Fruit fly (Drosophila melanogaster) whole organism, embryonic: ENCODE data around the gene Tom40.

ENCODE experiments used
- Abd-B ChIP-seq: fragments of 200-800 bp; sonication (Bioruptor generic); optimal IDR thresholded peaks from 2 replicates; lab custom pipeline; 2018; ENCODE audit warnings: missing biosample characterization, mild to moderate bottlenecking, missing genetic modification characterization, moderate library complexity
- Adf1 ChIP-seq: fragments of 200-800 bp; sonication (Bioruptor generic); IDR thresholded peaks from 2 replicates; pipeline ENCODE4 v1.3.6; 2022; ENCODE audit warnings: missing biosample characterization, missing genetic modification characterization
- Bteb2 ChIP-seq: fragments of 200-800 bp; sonication (Bioruptor generic); optimal IDR thresholded peaks from 2 replicates; lab custom pipeline; 2016; ENCODE audit warnings: missing biosample characterization, missing genetic modification characterization
- CG12299 ChIP-seq: fragments of 200-800 bp; sonication (Bioruptor generic); optimal IDR thresholded peaks from 2 replicates; lab custom pipeline; 2018; ENCODE audit warnings: missing biosample characterization, mild to moderate bottlenecking, missing genetic modification characterization
- CG12769 ChIP-seq: fragments of 200-800 bp; sonication (Bioruptor generic); optimal IDR thresholded peaks from 2 replicates; lab custom pipeline; 2019; ENCODE audit warnings: missing biosample characterization, mild to moderate bottlenecking, missing genetic modification characterization, moderate library complexity
- CG13624 ChIP-seq: fragments of 200-800 bp; sonication (Bioruptor generic); optimal IDR thresholded peaks from 2 replicates; lab custom pipeline; 2016; ENCODE audit warnings: missing biosample characterization, missing genetic modification characterization
- CG13894 ChIP-seq: fragments of 200-800 bp; sonication (Bioruptor generic); optimal IDR thresholded peaks from 3 replicates; lab custom pipeline; 2018; ENCODE audit warnings: missing biosample characterization, mild to moderate bottlenecking, missing genetic modification characterization, moderate library complexity
- CG16813 ChIP-seq: fragments of 200-800 bp; sonication (Bioruptor generic); IDR thresholded peaks from 3 replicates; pipeline ENCODE4 v1.3.6; 2022; ENCODE audit warnings: missing biosample characterization, missing genetic modification characterization; ENCODE audit not compliant: partially characterized antibody
- CG18476 ChIP-seq: fragments of 200-800 bp; sonication (Bioruptor generic); optimal IDR thresholded peaks from 2 replicates; lab custom pipeline; 2016; ENCODE audit warnings: missing biosample characterization, mild to moderate bottlenecking, missing genetic modification characterization
- CG18619 ChIP-seq: fragments of 200-800 bp; sonication (Bioruptor generic); optimal IDR thresholded peaks from 3 replicates; lab custom pipeline; 2017; ENCODE audit warnings: missing biosample characterization, mild to moderate bottlenecking, missing genetic modification characterization
- CG2712 ChIP-seq: fragments of 200-800 bp; optimal IDR thresholded peaks from 3 replicates; lab custom pipeline; 2019; ENCODE audit warnings: missing biosample characterization, mild to moderate bottlenecking, missing genetic modification characterization, moderate library complexity
- CG2875 ChIP-seq: fragments of 200-800 bp; sonication (Bioruptor generic); optimal IDR thresholded peaks from 2 replicates; lab custom pipeline; 2017; ENCODE audit warnings: missing biosample characterization, mild to moderate bottlenecking, missing genetic modification characterization, missing genetic modification reagents
- CG30431 ChIP-seq: fragments of 200-800 bp; sonication (Bioruptor generic); optimal IDR thresholded peaks from 2 replicates; lab custom pipeline; 2017; ENCODE audit warnings: missing biosample characterization, missing genetic modification characterization
- CG31388 ChIP-seq: fragments of 200-800 bp; sonication (Bioruptor generic); optimal IDR thresholded peaks from 2 replicates; lab custom pipeline; 2016; ENCODE audit warnings: missing biosample characterization, missing genetic modification characterization
- CG3281 ChIP-seq: fragments of 200-800 bp; sonication (Bioruptor generic); optimal IDR thresholded peaks from 3 replicates; lab custom pipeline; 2017; ENCODE audit warnings: missing biosample characterization, mild to moderate bottlenecking, missing genetic modification characterization
- CG3407 ChIP-seq: fragments of 200-800 bp; sonication (Bioruptor generic); optimal IDR thresholded peaks from 2 replicates; lab custom pipeline; 2018; ENCODE audit warnings: missing biosample characterization, mild to moderate bottlenecking, missing genetic modification characterization
- CG8359 ChIP-seq: fragments of 200-800 bp; sonication (Bioruptor generic); optimal IDR thresholded peaks from 2 replicates; lab custom pipeline; 2017; ENCODE audit warnings: missing biosample characterization, mild to moderate bottlenecking, missing genetic modification characterization, borderline replicate concordance
- CG8924 ChIP-seq: fragments of 200-800 bp; optimal IDR thresholded peaks from 3 replicates; lab custom pipeline; 2019; ENCODE audit warnings: missing biosample characterization, mild to moderate bottlenecking, missing genetic modification characterization, moderate library complexity
- CG9797 ChIP-seq: fragments of 200-800 bp; sonication (Bioruptor generic); optimal IDR thresholded peaks from 3 replicates; lab custom pipeline; 2018; ENCODE audit warnings: missing biosample characterization, mild to moderate bottlenecking, missing genetic modification characterization
- CHES-1-like ChIP-seq: fragments of 200-800 bp; sonication (Bioruptor generic); optimal IDR thresholded peaks from 2 replicates; lab custom pipeline; 2016; ENCODE audit warnings: missing biosample characterization, missing genetic modification characterization
- D ChIP-seq, 2 experiments: fragments of 200-800 bp in 1 of 2; fragments of >200 bp in 1 of 2; sonication (Bioruptor generic) in 1 of 2; optimal IDR thresholded peaks; 2 replicates in 1 of 2; 3 replicates in 1 of 2; lab custom pipeline; 2017; ENCODE audit warnings: mild to moderate bottlenecking in 1 of 2, missing biosample characterization in 1 of 2, missing genetic modification characterization in 1 of 2, missing genetic modification reagents in 1 of 2
- Eip74EF ChIP-seq, 2 experiments: fragments of 200-800 bp in 1 of 2; fragments of >200 bp in 1 of 2; sonication (Bioruptor generic) in 1 of 2; optimal IDR thresholded peaks; 2 replicates each; lab custom pipeline; 2017 to 2019; ENCODE audit warnings: missing biosample characterization in 2 of 2, missing genetic modification characterization in 2 of 2, mild to moderate bottlenecking in 1 of 2, moderate library complexity in 1 of 2
- Ets97D ChIP-seq: fragments of 200-800 bp; sonication (Bioruptor generic); optimal IDR thresholded peaks from 3 replicates; lab custom pipeline; 2016; ENCODE audit warnings: missing biosample characterization, missing genetic modification characterization
- Hand ChIP-seq: fragments of 200-800 bp; sonication (Bioruptor generic); optimal IDR thresholded peaks from 2 replicates; lab custom pipeline; 2017; ENCODE audit warnings: mild to moderate bottlenecking, missing biosample characterization, missing genetic modification reagents, missing genetic modification characterization
- Lpt ChIP-seq: fragments of >200 bp; optimal IDR thresholded peaks from 2 replicates; lab custom pipeline; 2018; ENCODE audit warnings: missing biosample characterization, missing genetic modification characterization
- Max ChIP-seq: fragments of 200-800 bp; sonication (Bioruptor generic); optimal IDR thresholded peaks from 2 replicates; lab custom pipeline; 2016; ENCODE audit warnings: missing biosample characterization, mild to moderate bottlenecking, missing genetic modification characterization
- NFAT ChIP-seq: fragments of 200-800 bp; sonication (Bioruptor generic); IDR thresholded peaks from 2 replicates; pipeline ENCODE4 v1.3.6; 2022; ENCODE audit warnings: missing biosample characterization, missing genetic modification characterization
- Sox102F ChIP-seq: fragments of 200-800 bp; sonication (Bioruptor generic); optimal IDR thresholded peaks from 2 replicates; lab custom pipeline; 2018; ENCODE audit warnings: missing biosample characterization, mild to moderate bottlenecking, missing genetic modification characterization, moderate library complexity
- Sry-δ ChIP-seq: fragments of 200-800 bp; sonication (Bioruptor generic); optimal IDR thresholded peaks from 2 replicates; lab custom pipeline; 2016; ENCODE audit warnings: missing biosample characterization, missing genetic modification characterization
- Vsx1 ChIP-seq: fragments of 200-800 bp; sonication (Bioruptor generic); optimal IDR thresholded peaks from 2 replicates; lab custom pipeline; 2017; ENCODE audit warnings: missing biosample characterization, mild to moderate bottlenecking, missing genetic modification characterization, missing genetic modification reagents
- ac ChIP-seq: fragments of 200-800 bp; sonication (Bioruptor generic); optimal IDR thresholded peaks from 3 replicates; lab custom pipeline; 2017; ENCODE audit warnings: missing biosample characterization, mild to moderate bottlenecking, missing genetic modification characterization
- aop ChIP-seq: fragments of 200-800 bp; sonication (Bioruptor generic); IDR thresholded peaks from 2 replicates; pipeline ENCODE4 v1.3.6; 2022; ENCODE audit warnings: missing biosample characterization, missing genetic modification characterization
- ara ChIP-seq: fragments of 200-800 bp; sonication (Bioruptor generic); IDR thresholded peaks from 2 replicates; pipeline ENCODE4 v1.3.6; 2022; ENCODE audit warnings: missing biosample characterization, missing genetic modification characterization
- gcm ChIP-seq: fragments of 200-800 bp; sonication (Bioruptor generic); optimal IDR thresholded peaks from 2 replicates; lab custom pipeline; 2019; ENCODE audit warnings: missing biosample characterization, mild to moderate bottlenecking, missing genetic modification characterization, moderate library complexity
- gem ChIP-seq: fragments of 200-800 bp; sonication (Bioruptor generic); optimal IDR thresholded peaks from 2 replicates; lab custom pipeline; 2019; ENCODE audit warnings: missing biosample characterization, mild to moderate bottlenecking, missing genetic modification characterization, moderate library complexity
- gsb ChIP-seq: fragments of 200-800 bp; sonication (Bioruptor generic); IDR thresholded peaks from 2 replicates; pipeline ENCODE4 v1.3.6; 2022; ENCODE audit warnings: missing biosample characterization, missing genetic modification characterization
- jing ChIP-seq: fragments of 200-800 bp; sonication (Bioruptor generic); optimal IDR thresholded peaks from 2 replicates; lab custom pipeline; 2018; ENCODE audit warnings: missing biosample characterization, mild to moderate bottlenecking, missing genetic modification characterization
- luna ChIP-seq: fragments of 200-800 bp; sonication (Bioruptor generic); optimal IDR thresholded peaks from 2 replicates; lab custom pipeline; 2016; ENCODE audit warnings: missing biosample characterization, missing genetic modification characterization
- pho ChIP-seq: fragments of 200-800 bp; sonication (Bioruptor generic); optimal IDR thresholded peaks from 2 replicates; lab custom pipeline; 2016; ENCODE audit warnings: missing biosample characterization, missing genetic modification characterization
- pum ChIP-seq: fragments of 200-800 bp; sonication (Bioruptor generic); optimal IDR thresholded peaks from 2 replicates; lab custom pipeline; 2016; ENCODE audit warnings: missing biosample characterization, missing genetic modification characterization
- repo ChIP-seq: fragments of 200-800 bp; sonication (Bioruptor generic); optimal IDR thresholded peaks from 2 replicates; lab custom pipeline; 2016; ENCODE audit warnings: missing biosample characterization, missing genetic modification characterization
- row ChIP-seq: fragments of 200-800 bp; sonication (Bioruptor generic); IDR thresholded peaks from 3 replicates; pipeline ENCODE4 v1.3.6; 2022; ENCODE audit warnings: missing biosample characterization, missing genetic modification characterization
- sna ChIP-seq: fragments of 200-800 bp; sonication (Bioruptor generic); IDR thresholded peaks from 2 replicates; pipeline ENCODE4 v1.3.6; 2022; ENCODE audit warnings: missing biosample characterization, missing genetic modification characterization; ENCODE audit not compliant: partially characterized antibody
- vfl ChIP-seq: fragments of 200-800 bp; sonication (Bioruptor generic); optimal IDR thresholded peaks from 2 replicates; lab custom pipeline; 2016; ENCODE audit warnings: missing biosample characterization, missing genetic modification characterization
- z ChIP-seq: fragments of 200-800 bp; sonication (Bioruptor generic); IDR thresholded peaks from 3 replicates; pipeline ENCODE4 v1.3.6; 2022; ENCODE audit warnings: missing biosample characterization, missing genetic modification characterization
- zen2 ChIP-seq: fragments of 200-800 bp; sonication (Bioruptor generic); IDR thresholded peaks from 3 replicates; pipeline ENCODE4 v1.3.6; 2022; ENCODE audit warnings: missing biosample characterization, missing genetic modification characterization; ENCODE audit not compliant: partially characterized antibody

Tom40 gene

DNA sequence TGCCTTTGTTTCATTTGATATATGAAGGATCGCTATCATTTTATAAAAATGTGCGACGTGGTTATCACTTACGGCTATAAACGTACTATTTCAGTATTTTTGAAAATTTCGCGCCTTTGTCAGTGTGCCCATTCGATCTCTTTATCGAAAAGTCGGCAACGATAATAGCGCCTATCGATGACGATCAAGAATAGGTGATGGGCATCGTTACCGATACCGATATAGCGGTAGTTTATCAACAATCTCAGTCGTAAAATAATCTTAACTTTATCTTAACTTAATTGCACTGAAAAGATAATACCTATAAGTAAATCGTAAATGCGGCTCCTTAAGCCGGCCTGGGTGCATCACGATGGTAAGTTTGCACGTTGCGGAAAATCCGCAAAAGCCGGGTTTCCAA lies 14.8 kb upstream of the Tom40 start, which contains the start of gene Hira (continued):
- TF ChIP-seq CG18476 (GFP tag; lab: Kevin White, UChicago) (no peak), Eip74EF (GFP tag; optimal IDR thresholded peaks at IDR 0.05; lab: Kevin White, UChicago) (no peak), Sox102F (GFP tag; lab: Kevin White, UChicago) (no peak), row (GFP tag; lab: Robert Waterston, UW) (peak; percentile 30; the same call in 1 of the 3 replicates), CG9797 (GFP tag; lab: Kevin White, UChicago) (peak; percentile 84)

DNA sequence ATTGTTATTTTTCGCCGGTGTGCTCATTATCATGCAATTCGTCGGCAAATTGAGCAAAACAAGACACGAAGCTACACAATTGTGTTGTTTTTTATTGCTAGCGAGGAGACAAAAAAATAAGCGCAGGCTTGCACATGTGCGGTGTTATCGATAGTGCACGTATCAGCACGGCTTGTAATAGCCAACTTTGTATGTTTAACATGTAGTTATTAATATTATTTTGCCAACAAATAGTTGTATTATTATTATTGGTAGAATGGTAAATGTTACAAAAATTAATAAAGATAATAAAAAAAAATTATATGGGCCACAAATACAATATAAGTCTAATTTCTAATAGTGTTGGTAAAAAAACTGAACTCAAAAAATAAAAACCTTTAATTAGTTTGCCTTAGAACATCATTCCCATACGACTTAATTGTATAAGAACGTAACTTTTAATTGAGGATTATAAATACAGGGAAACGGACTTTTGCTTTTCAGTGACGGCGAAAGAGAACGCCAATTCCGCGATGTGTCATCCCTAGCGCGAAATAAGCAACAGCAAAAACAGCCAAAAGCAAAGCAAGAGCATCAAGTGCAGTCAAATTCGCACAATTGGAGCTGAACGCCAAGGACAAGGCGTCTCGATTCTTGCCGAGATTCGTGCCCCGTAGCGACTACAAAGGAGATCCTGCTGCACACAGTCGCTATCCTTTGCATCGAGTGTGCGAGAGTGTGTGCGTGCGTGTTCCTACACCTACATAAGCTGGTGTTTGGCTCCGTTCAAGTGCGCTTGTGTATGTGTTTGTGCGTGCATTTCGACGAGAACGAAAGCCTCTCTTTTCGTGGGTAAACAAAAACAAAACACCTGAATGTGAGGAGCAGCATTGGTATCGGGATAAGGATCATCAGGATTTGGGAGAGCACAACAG lies 8.2 kb upstream of the Tom40 start, which contains the start of the genes NELF-B and CG12155:
Gene NELF-B (minus strand): TSS at position 111 of the 914 bp plus-strand sequence.
Gene CG12155 (plus strand): TSS at position 505 of the 914 bp plus-strand sequence.
- TF ChIP-seq CG8359 (GFP tag; lab: Kevin White, UChicago) (no peak), NFAT (0 out of 2 replicates have a peak, but pooled peaks have one; percentile 45), gem (tag; lab: Kevin White, UChicago) (no peak), CG16813 (GFP tag; lab: Robert Waterston, UW) (peak; percentile 76), CG12769 (tag; lab: Kevin White, UChicago) (no peak), ara (GFP tag; lab: Robert Waterston, UW) (peak; percentile 21; the same call in 1 of the 2 replicates), Abd-B (peak; percentile 70), Hand (GFP tag; lab: Kevin White, UChicago) (no peak), Ets97D (GFP tag; lab: Kevin White, UChicago) (no peak), CG3281 (GFP tag; lab: Kevin White, UChicago) (peak; percentile 52), Max (GFP tag; lab: Kevin White, UChicago) (peak; percentile 61), CG30431 (GFP tag; lab: Kevin White, UChicago) (no peak), gcm (GFP tag; lab: Kevin White, UChicago) (no peak), CG12299 (tag; lab: Kevin White, UChicago) (no peak), CG2875 (GFP tag; lab: Kevin White, UChicago) (no peak), Lpt (GFP tag; lab: Kevin White, UChicago) (no peak), gsb (no peak), Sry-δ (peak; percentile 82), pum (no peak), CG2712 (peak; percentile 67), D (optimal IDR thresholded peaks at IDR 0.05; lab: Kevin White, UChicago) (no peak), D (GFP tag; optimal IDR thresholded peaks at IDR 0.05; lab: Kevin White, UChicago) (peak; percentile 42), aop (GFP tag; lab: Robert Waterston, UW) (no peak), CG13624 (GFP tag; lab: Kevin White, UChicago) (no peak), z (no peak), Bteb2 (GFP tag; lab: Kevin White, UChicago) (no peak), zen2 (no peak), ac (GFP tag; lab: Kevin White, UChicago) (no peak), sna (GFP tag; lab: Robert Waterston, UW) (0 out of 2 replicates have a peak, but pooled peaks have one; percentile 21), CG13894 (tag; lab: Kevin White, UChicago) (no peak), CG8924 (tag; lab: Kevin White, UChicago) (peak; percentile 63), Adf1 (no peak), Vsx1 (no peak), CHES-1-like (GFP tag; lab: Kevin White, UChicago) (no peak), jing (no peak), CG31388 (no peak), pho (peak; percentile 46), vfl (GFP tag; lab: Kevin White, UChicago) (peak; percentile 0), luna (GFP tag; lab: Kevin White, UChicago) (no peak), repo (GFP tag; lab: Kevin White, UChicago) (no peak), CG3407 (no peak), CG18619 (GFP tag; lab: Kevin White, UChicago) (peak; percentile 63)
